Worm (Caenorhabditis elegans) whole organism, L2 larva: ENCODE data around the gene T28D6.7.

ENCODE experiments used
- C34F6.9 ChIP-seq: fragments of 150-350 bp; optimal IDR thresholded peaks from 2 replicates; lab custom pipeline; 2014; ENCODE audit warnings: missing biosample characterization, missing genetic modification characterization
- F13H6.1 ChIP-seq: sonication (generic microtip); optimal IDR thresholded peaks from 2 replicates; lab custom pipeline; 2016; ENCODE audit warnings: missing genetic modification characterization, missing compliant biosample characterization
- Y55F3AM.14 ChIP-seq: fragments of 200-800 bp; sonication (Bioruptor generic); optimal IDR thresholded peaks from 2 replicates; lab custom pipeline; 2018; ENCODE audit warnings: mild to moderate bottlenecking, missing genetic modification characterization, missing compliant biosample characterization
- ZK546.5 ChIP-seq: sonication (generic microtip); optimal IDR thresholded peaks from 2 replicates; lab custom pipeline; 2017; ENCODE audit warnings: missing biosample characterization, missing genetic modification characterization
- aly-2 ChIP-seq: fragments of 150-350 bp; optimal IDR thresholded peaks from 2 replicates; lab custom pipeline; 2014; ENCODE audit warnings: missing biosample characterization, missing genetic modification characterization
- ama-1 ChIP-seq: fragments of 150-350 bp; optimal IDR thresholded peaks from 2 replicates; lab custom pipeline; 2018; ENCODE audit warnings: inconsistent platforms
- blmp-1 ChIP-seq: sonication (generic microtip); optimal IDR thresholded peaks from 2 replicates; lab custom pipeline; 2017; ENCODE audit warnings: missing genetic modification characterization, mild to moderate bottlenecking, missing compliant biosample characterization, antibody characterized with exemption, moderate library complexity; ENCODE audit not compliant: insufficient read depth
- elt-3 ChIP-seq: sonication (generic microtip); optimal IDR thresholded peaks from 2 replicates; lab custom pipeline; 2017; ENCODE audit warnings: missing biosample characterization, missing genetic modification characterization
- fos-1 ChIP-seq: fragments of 150-350 bp; optimal IDR thresholded peaks from 2 replicates; lab custom pipeline; 2014; ENCODE audit warnings: missing biosample characterization, missing genetic modification characterization
- gmeb-1 ChIP-seq: fragments of 150-350 bp; optimal IDR thresholded peaks from 2 replicates; lab custom pipeline; 2014; ENCODE audit warnings: missing biosample characterization, missing genetic modification characterization
- lin-13 ChIP-seq: fragments of 150-350 bp; optimal IDR thresholded peaks from 2 replicates; lab custom pipeline; 2014; ENCODE audit warnings: missing biosample characterization, missing genetic modification reagents, missing genetic modification characterization
- lin-39 ChIP-seq: fragments of 150-350 bp; optimal IDR thresholded peaks from 2 replicates; lab custom pipeline; 2014; ENCODE audit warnings: missing biosample characterization, missing genetic modification reagents, missing genetic modification characterization
- lsy-2 ChIP-seq, 2 experiments: fragments of 150-350 bp in 1 of 2; sonication (generic microtip) in 1 of 2; optimal IDR thresholded peaks; 2 replicates each; lab custom pipeline; 2014 to 2017; ENCODE audit warnings: missing biosample characterization in 2 of 2, missing genetic modification characterization in 2 of 2
- mab-5 ChIP-seq: fragments of 150-350 bp; optimal IDR thresholded peaks from 2 replicates; lab custom pipeline; 2014; ENCODE audit warnings: missing biosample characterization, missing genetic modification characterization
- mdl-1 ChIP-seq, 2 experiments: fragments of 150-350 bp in 1 of 2; sonication (generic microtip) in 1 of 2; optimal IDR thresholded peaks; 2 replicates each; lab custom pipeline; 2017; ENCODE audit warnings: missing biosample characterization in 2 of 2, missing genetic modification characterization in 2 of 2
- nhr-11 ChIP-seq: fragments of 150-350 bp; optimal IDR thresholded peaks from 2 replicates; lab custom pipeline; 2014; ENCODE audit warnings: missing biosample characterization, missing genetic modification characterization
- nhr-129 ChIP-seq: fragments of 150-350 bp; optimal IDR thresholded peaks from 2 replicates; lab custom pipeline; 2014; ENCODE audit warnings: missing biosample characterization, missing genetic modification characterization
- nhr-21 ChIP-seq: fragments of 150-350 bp; optimal IDR thresholded peaks from 2 replicates; lab custom pipeline; 2014; ENCODE audit warnings: missing biosample characterization, missing genetic modification characterization
- nhr-23 ChIP-seq: fragments of 150-350 bp; optimal IDR thresholded peaks from 2 replicates; lab custom pipeline; 2014; ENCODE audit warnings: missing biosample characterization, missing genetic modification reagents, missing genetic modification characterization
- nhr-237 ChIP-seq: fragments of 150-350 bp; optimal IDR thresholded peaks from 2 replicates; lab custom pipeline; 2014; ENCODE audit warnings: missing biosample characterization, missing genetic modification characterization
- peb-1 ChIP-seq: fragments of 150-350 bp; optimal IDR thresholded peaks from 2 replicates; lab custom pipeline; 2014; ENCODE audit warnings: missing biosample characterization, missing genetic modification characterization
- sem-4 ChIP-seq: fragments of 150-350 bp; optimal IDR thresholded peaks from 2 replicates; lab custom pipeline; 2014; ENCODE audit warnings: missing biosample characterization, missing genetic modification reagents, missing genetic modification characterization
- sma-3 ChIP-seq: sonication (generic microtip); optimal IDR thresholded peaks from 2 replicates; lab custom pipeline; 2016; ENCODE audit warnings: missing genetic modification reagents, missing genetic modification characterization, missing compliant biosample characterization
- snpc-4 ChIP-seq: fragments of 150-350 bp; optimal IDR thresholded peaks from 2 replicates; lab custom pipeline; 2014; ENCODE audit warnings: missing biosample characterization, missing genetic modification characterization
- unc-39 ChIP-seq: fragments of 150-350 bp; optimal IDR thresholded peaks from 2 replicates; lab custom pipeline; 2014; ENCODE audit warnings: missing biosample characterization, missing genetic modification characterization
- unc-55 ChIP-seq: fragments of 150-350 bp; sonication (generic microtip); optimal IDR thresholded peaks from 3 replicates; lab custom pipeline; 2014; ENCODE audit warnings: missing biosample characterization, missing genetic modification reagents, missing genetic modification characterization
- unc-62 ChIP-seq: fragments of 150-350 bp; optimal IDR thresholded peaks from 2 replicates; lab custom pipeline; 2014; ENCODE audit warnings: missing biosample characterization, missing genetic modification reagents, missing genetic modification characterization
- zag-1 ChIP-seq: fragments of 150-350 bp; optimal IDR thresholded peaks from 2 replicates; lab custom pipeline; 2014; ENCODE audit warnings: missing biosample characterization, missing genetic modification characterization
- ztf-1 ChIP-seq: fragments of 200-800 bp; sonication (Bioruptor generic); conservative IDR thresholded peaks from 2 replicates; pipeline ENCODE4 v1.3.6; 2022; ENCODE audit warnings: missing genetic modification characterization, missing compliant biosample characterization
- ztf-4 ChIP-seq: fragments of 150-350 bp; optimal IDR thresholded peaks from 2 replicates; lab custom pipeline; 2014; ENCODE audit warnings: missing biosample characterization, missing genetic modification characterization

The T28D6.7 gene

ce11 chrIII:11346383-11346782, at the start of gene T28D6.7:
Gene T28D6.7 (minus strand): TSS chrIII:11346483.
- TF ChIP-seq fos-1 (tag; lab: Kevin White, UChicago) (no peak), Y55F3AM.14 (no peak), ztf-1 (GFP tag; lab: Robert Waterston, UW) (no peak), ztf-4 (tag; lab: Kevin White, UChicago) (no peak), unc-39 (tag; lab: Kevin White, UChicago) (no peak)

ce11 chrIII:11393162-11393561, 46.9 kb upstream of the T28D6.7 start, which contains the start of gene nlp-21:
Gene nlp-21 (minus strand): TSS chrIII:11393262.
- TF ChIP-seq elt-3 (tag; lab: Kevin White, UChicago) (no peak), sma-3 (GFP tag; lab: Kevin White, UChicago) (no peak), ama-1 (no peak), zag-1 (no peak)

- TF ChIP-seq nhr-21 (no peak), lin-39 (tag; lab: Kevin White, UChicago) (no peak), F13H6.1 (tag; lab: Kevin White, UChicago) (no peak), sem-4 (tag; lab: Kevin White, UChicago) (no peak), peb-1 (tag; lab: Kevin White, UChicago) (no peak), nhr-23 (no peak), nhr-237 (tag; lab: Kevin White, UChicago) (no peak), nhr-11 (tag; lab: Kevin White, UChicago) (no peak), ztf-1 (GFP tag; lab: Robert Waterston, UW) (no peak), mab-5 (tag; lab: Kevin White, UChicago) (no peak), snpc-4 (tag; lab: Kevin White, UChicago) (no peak), blmp-1 (tag; lab: Kevin White, UChicago) (no peak), unc-62 (GFP tag; lab: Kevin White, UChicago) (no peak), unc-55 (no peak), ama-1 (no peak), lin-13 (GFP tag; lab: Kevin White, UChicago) (no peak), gmeb-1 (tag; lab: Kevin White, UChicago) (no peak), ZK546.5 (tag; lab: Kevin White, UChicago) (no peak), unc-39 (tag; lab: Kevin White, UChicago) (no peak), mdl-1 (tag; optimal IDR thresholded peaks at IDR 0.05; lab: Kevin White, UChicago) (no peak)
Observed at ce11 chrIII:11392740-11393139, 46.5 kb upstream of the T28D6.7 start.

- TF ChIP-seq fos-1 (tag; lab: Kevin White, UChicago) (no peak), C34F6.9 (tag; lab: Kevin White, UChicago) (peak; percentile 3), lsy-2 (tag; optimal IDR thresholded peaks at IDR 0.05; lab: Kevin White, UChicago) (peak in 1 of 2 experiments; percentile 28)
Observed at ce11 chrIII:11391601-11392520, 45.6 kb upstream of the T28D6.7 start.

- TF ChIP-seq nhr-129 (tag; lab: Kevin White, UChicago): no peak
Observed at ce11 chrIII:11390832-11391231, 44.5 kb upstream of the T28D6.7 start.

- TF ChIP-seq nhr-129 (tag; lab: Kevin White, UChicago): no peak
- no peak for TF ChIP-seq gmeb-1 (tag; lab: Kevin White, UChicago)
- TF ChIP-seq aly-2 (tag; lab: Kevin White, UChicago): no peak
- TF ChIP-seq Y55F3AM.14: no peak
- TF ChIP-seq blmp-1 (tag; lab: Kevin White, UChicago): no peak
Observed at ce11 chrIII:11389384-11389783, 43.1 kb upstream of the T28D6.7 start.
